Worm (Caenorhabditis elegans): ENCODE measurements around the gene srb-1.
A peak's percentile ranks its signal among the peaks of the same experiment; 100 is the strongest.

The srb-1 gene

ce11 chrII:5181497-5181896 lies 10.7 kb upstream of the srb-1 start:
- TF ChIP-seq B0019.2 (GFP tag; conservative IDR thresholded peaks at IDR 0.05) (no peak), F10E7.11 (tag; optimal IDR thresholded peaks at IDR 0.05) (no peak), Y53G8AR.9 (GFP tag; conservative IDR thresholded peaks at IDR 0.05) (0 out of 2 replicates have a peak, but pooled peaks have one; percentile 36), nhr-80 (tag; optimal IDR thresholded peaks at IDR 0.05) (peak; percentile 1), F23B12.7 (tag; optimal IDR thresholded peaks at IDR 0.05; ENCODE audit: insufficient read depth) (no peak), sea-2 (GFP tag; IDR thresholded peaks at IDR 0.05) (no peak), pbrm-1 (GFP tag; IDR thresholded peaks at IDR 0.05) (0 out of 2 replicates have a peak, but pooled peaks have one; percentile 34), dpl-1 (GFP tag; optimal IDR thresholded peaks at IDR 0.05) (no peak), madf-3 (GFP tag; IDR thresholded peaks at IDR 0.05) (no peak), mxl-1 (tag; optimal IDR thresholded peaks at IDR 0.05) (no peak), ets-4 (GFP tag; optimal IDR thresholded peaks at IDR 0.05) (no peak), athp-1 (tag; optimal IDR thresholded peaks at IDR 0.05) (no peak), hsf-1 (GFP tag; IDR thresholded peaks at IDR 0.05) (0 out of 2 replicates have a peak, but pooled peaks have one; percentile 15), xnd-1 (tag; optimal IDR thresholded peaks at IDR 0.05) (no peak), lsl-1 (GFP tag; optimal IDR thresholded peaks at IDR 0.05) (no peak), ztf-18 (tag; optimal IDR thresholded peaks at IDR 0.05) (peak; percentile 26), akir-1 (GFP tag; optimal IDR thresholded peaks at IDR 0.05) (no peak), C06A6.2 (GFP tag; conservative IDR thresholded peaks at IDR 0.05) (no peak), mcd-1 (GFP tag; IDR thresholded peaks at IDR 0.05) (peak; percentile 25; the same call in 1 of the 2 replicates), ceh-27 (GFP tag; optimal IDR thresholded peaks at IDR 0.05) (peak; percentile 40), tlf-1 (GFP tag; optimal IDR thresholded peaks at IDR 0.05) (no peak), madf-6 (GFP tag; IDR thresholded peaks at IDR 0.05) (no peak), cebp-1 (GFP tag; IDR thresholded peaks at IDR 0.05) (no peak), cebp-1 (tag; optimal IDR thresholded peaks at IDR 0.05) (peak; percentile 72), F57A8.1 (GFP tag; optimal IDR thresholded peaks at IDR 0.05) (no peak), die-1 (tag; optimal IDR thresholded peaks at IDR 0.05) (peak; percentile 46), nhr-90 (tag; optimal IDR thresholded peaks at IDR 0.05) (peak; percentile 16), K12H6.12 (tag; optimal IDR thresholded peaks at IDR 0.05) (peak; percentile 51), hlh-12 (tag; optimal IDR thresholded peaks at IDR 0.05) (no peak), sptf-2 (GFP tag; optimal IDR thresholded peaks at IDR 0.05) (no peak), ccch-3 (GFP tag; optimal IDR thresholded peaks at IDR 0.05) (no peak), nfya-1 (tag; optimal IDR thresholded peaks at IDR 0.05; ENCODE audit: borderline replicate concordance, insufficient read depth) (no peak), ztf-26 (tag; optimal IDR thresholded peaks at IDR 0.05) (peak; percentile 27), snpc-3.4 (tag; optimal IDR thresholded peaks at IDR 0.05) (no peak), nfyb-1 (GFP tag; IDR thresholded peaks at IDR 0.05) (peak; percentile 81), him-1 (tag; optimal IDR thresholded peaks at IDR 0.05) (no peak), unc-62 (GFP tag; optimal IDR thresholded peaks at IDR 0.05) (peak; percentile 31), F55B11.4 (tag; optimal IDR thresholded peaks at IDR 0.05; ENCODE audit: borderline replicate concordance, insufficient read depth) (no peak), hmg-1.2 (GFP tag; IDR thresholded peaks at IDR 0.05) (peak; percentile 83), ceh-40 (GFP tag; IDR thresholded peaks at IDR 0.05) (no peak), hmg-20 (GFP tag; IDR thresholded peaks at IDR 0.05) (no peak), snpc-4 (GFP tag; optimal IDR thresholded peaks at IDR 0.05) (no peak), snpc-4 (tag; optimal IDR thresholded peaks at IDR 0.05) (peak in 3 of 4 experiments; percentile 31 to 54 (median 38)), attf-6 (GFP tag; IDR thresholded peaks at IDR 0.05) (no peak), F49E8.2 (tag; optimal IDR thresholded peaks at IDR 0.05; ENCODE audit: insufficient read depth) (no peak), F22D6.2 (tag; optimal IDR thresholded peaks at IDR 0.05) (no peak), rpc-1 (optimal IDR thresholded peaks at IDR 0.05) (no peak), rpc-1 (tag; optimal IDR thresholded peaks at IDR 0.05) (no peak), Y56A3A.18 (GFP tag; IDR thresholded peaks at IDR 0.05) (no peak), B0336.3 (GFP tag; IDR thresholded peaks at IDR 0.05) (peak; percentile 42; the same call in 1 of the 2 replicates)

Measured in whole organism, young adult.